Fruit fly (Drosophila melanogaster) whole organism, prepupa: ENCODE measurements around the gene Fbw5.

Source experiments
- CG10631 ChIP-seq: fragments of 200-800 bp; sonication (Bioruptor generic); optimal IDR thresholded peaks from 2 replicates; lab custom pipeline; 2016; ENCODE audit warnings: missing biosample characterization, missing genetic modification characterization
- CG10669 ChIP-seq: fragments of 200-800 bp; sonication (Bioruptor generic); optimal IDR thresholded peaks from 3 replicates; lab custom pipeline; 2018; ENCODE audit warnings: missing biosample characterization, mild to moderate bottlenecking, missing genetic modification characterization, moderate library complexity
- CG11294 ChIP-seq: fragments of 200-800 bp; sonication (Bioruptor generic); IDR thresholded peaks from 2 replicates; pipeline ENCODE4 v1.3.6; 2022; ENCODE audit warnings: missing biosample characterization, missing genetic modification characterization
- CG11902 ChIP-seq: fragments of 200-800 bp; sonication (Bioruptor generic); optimal IDR thresholded peaks from 3 replicates; lab custom pipeline; 2016; ENCODE audit warnings: missing biosample characterization, missing genetic modification characterization
- CG1621 ChIP-seq: fragments of 200-800 bp; sonication (Bioruptor generic); optimal IDR thresholded peaks from 3 replicates; lab custom pipeline; 2018; ENCODE audit warnings: missing biosample characterization, mild to moderate bottlenecking, missing genetic modification characterization
- CG16779 ChIP-seq: fragments of 200-800 bp; sonication (Bioruptor generic); optimal IDR thresholded peaks from 3 replicates; lab custom pipeline; 2017; ENCODE audit warnings: missing biosample characterization, mild to moderate bottlenecking, missing genetic modification characterization
- CG31627 ChIP-seq: fragments of 200-800 bp; sonication (Bioruptor generic); optimal IDR thresholded peaks from 3 replicates; lab custom pipeline; 2016; ENCODE audit warnings: missing biosample characterization, missing genetic modification characterization
- CG32006 ChIP-seq: fragments of 200-800 bp; sonication (Bioruptor generic); optimal IDR thresholded peaks from 3 replicates; lab custom pipeline; 2017; ENCODE audit warnings: missing biosample characterization, mild to moderate bottlenecking, missing genetic modification characterization
- CG34406 ChIP-seq: fragments of 200-800 bp; sonication (Bioruptor generic); optimal IDR thresholded peaks from 3 replicates; lab custom pipeline; 2016; ENCODE audit warnings: missing biosample characterization, missing genetic modification characterization
- CG3919 ChIP-seq: fragments of 200-800 bp; sonication (Bioruptor generic); optimal IDR thresholded peaks from 3 replicates; lab custom pipeline; 2016; ENCODE audit warnings: missing biosample characterization, missing genetic modification characterization
- CG4318 ChIP-seq: fragments of 200-800 bp; sonication (Bioruptor generic); optimal IDR thresholded peaks from 3 replicates; lab custom pipeline; 2017; ENCODE audit warnings: missing biosample characterization, mild to moderate bottlenecking, missing genetic modification characterization
- CG6163 ChIP-seq: fragments of 200-800 bp; sonication (Bioruptor generic); IDR thresholded peaks from 3 replicates; pipeline ENCODE4 v1.3.6; 2022; ENCODE audit warnings: missing biosample characterization, missing genetic modification characterization
- CG8632 ChIP-seq: fragments of 200-800 bp; sonication (Bioruptor generic); optimal IDR thresholded peaks from 3 replicates; lab custom pipeline; 2016; ENCODE audit warnings: missing biosample characterization, missing genetic modification characterization
- Eip75B ChIP-seq: fragments of 200-800 bp; sonication (Bioruptor generic); optimal IDR thresholded peaks from 3 replicates; lab custom pipeline; 2016; ENCODE audit warnings: missing biosample characterization, missing genetic modification characterization
- Eip78C ChIP-seq: fragments of 200-800 bp; sonication (Bioruptor generic); peaks from one replicate; lab custom pipeline; 2016; ENCODE audit warnings: missing biosample characterization, missing genetic modification characterization
- Eip93F ChIP-seq: fragments of 200-800 bp; sonication (Bioruptor generic); optimal IDR thresholded peaks from 2 replicates; lab custom pipeline; 2016; ENCODE audit warnings: missing biosample characterization, mild to moderate bottlenecking, missing genetic modification characterization
- Gug ChIP-seq: fragments of 200-800 bp; sonication (Bioruptor generic); IDR thresholded peaks from 2 replicates; pipeline ENCODE4 v1.3.6; 2022; ENCODE audit warnings: missing biosample characterization, missing genetic modification characterization
- Hr38 ChIP-seq: sonication (Bioruptor generic); optimal IDR thresholded peaks from 2 replicates; lab custom pipeline; 2016; ENCODE audit warnings: missing biosample characterization, missing genetic modification characterization
- Hr39 ChIP-seq: fragments of 200-800 bp; sonication (Bioruptor generic); optimal IDR thresholded peaks from 2 replicates; lab custom pipeline; 2016; ENCODE audit warnings: missing biosample characterization, missing genetic modification characterization
- Lpt ChIP-seq: fragments of 200-800 bp; sonication (Bioruptor generic); optimal IDR thresholded peaks from 3 replicates; lab custom pipeline; 2016; ENCODE audit warnings: missing biosample characterization, missing genetic modification characterization
- Met ChIP-seq: fragments of 200-800 bp; sonication (Bioruptor generic); optimal IDR thresholded peaks from 3 replicates; lab custom pipeline; 2016; ENCODE audit warnings: missing biosample characterization, missing genetic modification characterization
- Sox102F ChIP-seq: fragments of 200-800 bp; sonication (Bioruptor generic); optimal IDR thresholded peaks from 2 replicates; lab custom pipeline; 2016; ENCODE audit warnings: missing biosample characterization, mild to moderate bottlenecking, missing genetic modification characterization
- Sox14 ChIP-seq: fragments of 200-800 bp; sonication (Bioruptor generic); optimal IDR thresholded peaks from 3 replicates; lab custom pipeline; 2016; ENCODE audit warnings: missing biosample characterization, missing genetic modification characterization
- achi ChIP-seq: fragments of 200-800 bp; sonication (Bioruptor generic); optimal IDR thresholded peaks from 3 replicates; lab custom pipeline; 2016; ENCODE audit warnings: missing biosample characterization, missing genetic modification characterization
- eg ChIP-seq: fragments of 200-800 bp; sonication (Bioruptor generic); IDR thresholded peaks from 3 replicates; pipeline ENCODE4 v1.3.6; 2022; ENCODE audit warnings: missing biosample characterization, missing genetic modification characterization
- esn ChIP-seq: fragments of 200-800 bp; sonication (Bioruptor generic); optimal IDR thresholded peaks from 2 replicates; lab custom pipeline; 2016; ENCODE audit warnings: missing biosample characterization, mild to moderate bottlenecking, missing genetic modification characterization, moderate library complexity
- fd85E ChIP-seq: fragments of 200-800 bp; sonication (Bioruptor generic); optimal IDR thresholded peaks from 3 replicates; lab custom pipeline; 2016; ENCODE audit warnings: missing biosample characterization, missing genetic modification characterization
- fkh ChIP-seq: fragments of 200-800 bp; sonication (Bioruptor generic); optimal IDR thresholded peaks from 3 replicates; lab custom pipeline; 2017; ENCODE audit warnings: missing biosample characterization, mild to moderate bottlenecking, missing genetic modification characterization, moderate library complexity
- lz ChIP-seq: fragments of 200-800 bp; sonication (Bioruptor generic); optimal IDR thresholded peaks from 3 replicates; lab custom pipeline; 2016; ENCODE audit warnings: missing biosample characterization, missing genetic modification characterization
- pdm3 ChIP-seq: fragments of 200-800 bp; sonication (Bioruptor generic); optimal IDR thresholded peaks from 3 replicates; lab custom pipeline; 2016; ENCODE audit warnings: missing biosample characterization, missing genetic modification characterization
- salr ChIP-seq, 2 experiments: fragments of 200-800 bp; sonication (Bioruptor generic); optimal IDR thresholded peaks; 3 replicates each; lab custom pipeline; 2016 to 2018; ENCODE audit warnings: missing biosample characterization in 2 of 2, missing genetic modification characterization in 2 of 2, mild to moderate bottlenecking in 1 of 2
- spab ChIP-seq: fragments of 200-800 bp; sonication (Bioruptor generic); optimal IDR thresholded peaks from 2 replicates; lab custom pipeline; 2017; ENCODE audit warnings: missing biosample characterization, mild to moderate bottlenecking, missing genetic modification characterization, missing genetic modification reagents
- ss ChIP-seq, 2 experiments: fragments of 200-800 bp; sonication (Bioruptor generic); optimal IDR thresholded peaks; 2 replicates in 1 of 2; 3 replicates in 1 of 2; lab custom pipeline; 2017 to 2018; ENCODE audit warnings: mild to moderate bottlenecking in 2 of 2, missing biosample characterization in 2 of 2, missing genetic modification characterization in 2 of 2, moderate library complexity in 1 of 2
- svp ChIP-seq: fragments of 200-800 bp; sonication (Bioruptor generic); peaks from one replicate; lab custom pipeline; 2016; ENCODE audit warnings: missing biosample characterization, missing genetic modification characterization
- topi ChIP-seq: fragments of 200-800 bp; sonication (Bioruptor generic); optimal IDR thresholded peaks from 3 replicates; lab custom pipeline; 2016; ENCODE audit warnings: missing biosample characterization, missing genetic modification characterization

Fbw5 gene

DNA sequence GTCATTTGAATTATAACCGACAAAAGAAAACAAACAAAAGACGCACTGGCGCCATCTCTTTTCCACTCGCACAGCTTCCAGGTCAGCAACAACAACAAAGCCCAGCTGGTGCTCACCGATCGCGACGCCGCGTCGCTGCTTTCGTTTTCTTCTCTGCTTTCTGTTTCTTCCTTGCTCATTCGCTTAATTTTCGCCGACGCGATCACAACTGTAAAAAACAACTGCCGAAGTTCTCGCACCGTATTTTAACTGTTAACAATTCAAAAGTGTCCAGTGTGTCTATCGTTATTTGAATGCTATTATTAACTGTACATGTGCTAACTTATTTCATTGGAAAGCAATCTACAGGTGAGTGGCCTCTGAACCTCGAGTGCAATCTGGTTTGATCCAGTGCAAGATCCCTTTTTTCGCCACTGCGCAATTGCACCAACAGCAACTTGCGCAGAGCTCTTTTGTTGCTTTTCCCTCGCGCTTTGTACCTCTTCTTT lies 34.5 kb upstream of the Fbw5 start, which contains the start of gene stai (continued):
- TF ChIP-seq CG8632 (GFP tag; lab: Kevin White, UChicago) (no peak), salr (GFP tag; optimal IDR thresholded peaks at IDR 0.05; lab: Kevin White, UChicago) (peak in 1 of 2 experiments; percentile 15), Hr38 (GFP tag; lab: Kevin White, UChicago) (no peak), Eip78C (GFP tag; lab: Kevin White, UChicago) (peak; percentile 86), Met (GFP tag; lab: Kevin White, UChicago) (peak; percentile 17), Eip93F (no peak), Hr39 (no peak), Eip75B (peak; percentile 42), Lpt (GFP tag; lab: Kevin White, UChicago) (peak; percentile 4), esn (GFP tag; lab: Kevin White, UChicago) (peak; percentile 45), CG31627 (GFP tag; lab: Kevin White, UChicago) (no peak), achi (peak; percentile 15), CG16779 (tag; lab: Kevin White, UChicago) (no peak), fd85E (GFP tag; lab: Kevin White, UChicago) (no peak), Sox102F (peak; percentile 47), CG10669 (GFP tag; lab: Kevin White, UChicago) (no peak), spab (GFP tag; lab: Kevin White, UChicago) (no peak), CG4318 (GFP tag; lab: Kevin White, UChicago) (no peak), CG11902 (no peak), ss (GFP tag; optimal IDR thresholded peaks at IDR 0.05; lab: Kevin White, UChicago) (peak; percentile 59 to 74)

DNA sequence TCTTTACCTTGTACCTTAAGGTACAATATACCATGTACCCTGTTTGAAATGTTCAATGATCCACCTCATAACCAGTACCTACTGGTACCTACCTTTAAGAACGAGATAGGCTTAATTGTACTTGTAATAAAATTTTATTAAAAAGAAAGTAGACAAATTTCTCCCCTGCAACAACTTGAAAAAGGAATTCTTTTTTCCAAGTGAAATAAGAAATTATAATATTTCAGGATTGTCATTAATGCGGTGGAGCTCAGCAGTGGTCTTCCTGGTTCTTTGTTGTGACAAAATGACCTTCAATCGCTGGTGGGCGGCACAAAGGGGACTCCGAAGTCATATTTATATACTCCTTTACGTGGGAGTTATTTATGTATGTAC lies 33.5 kb upstream of the Fbw5 start:
- TF ChIP-seq CG6163 (no peak), Sox14 (GFP tag; lab: Kevin White, UChicago) (peak; percentile 54), Met (GFP tag; lab: Kevin White, UChicago) (peak; percentile 33), Eip78C (GFP tag; lab: Kevin White, UChicago) (peak; percentile 63), CG11294 (GFP tag; lab: Robert Waterston, UW) (no peak), CG34406 (GFP tag; lab: Kevin White, UChicago) (no peak)

DNA sequence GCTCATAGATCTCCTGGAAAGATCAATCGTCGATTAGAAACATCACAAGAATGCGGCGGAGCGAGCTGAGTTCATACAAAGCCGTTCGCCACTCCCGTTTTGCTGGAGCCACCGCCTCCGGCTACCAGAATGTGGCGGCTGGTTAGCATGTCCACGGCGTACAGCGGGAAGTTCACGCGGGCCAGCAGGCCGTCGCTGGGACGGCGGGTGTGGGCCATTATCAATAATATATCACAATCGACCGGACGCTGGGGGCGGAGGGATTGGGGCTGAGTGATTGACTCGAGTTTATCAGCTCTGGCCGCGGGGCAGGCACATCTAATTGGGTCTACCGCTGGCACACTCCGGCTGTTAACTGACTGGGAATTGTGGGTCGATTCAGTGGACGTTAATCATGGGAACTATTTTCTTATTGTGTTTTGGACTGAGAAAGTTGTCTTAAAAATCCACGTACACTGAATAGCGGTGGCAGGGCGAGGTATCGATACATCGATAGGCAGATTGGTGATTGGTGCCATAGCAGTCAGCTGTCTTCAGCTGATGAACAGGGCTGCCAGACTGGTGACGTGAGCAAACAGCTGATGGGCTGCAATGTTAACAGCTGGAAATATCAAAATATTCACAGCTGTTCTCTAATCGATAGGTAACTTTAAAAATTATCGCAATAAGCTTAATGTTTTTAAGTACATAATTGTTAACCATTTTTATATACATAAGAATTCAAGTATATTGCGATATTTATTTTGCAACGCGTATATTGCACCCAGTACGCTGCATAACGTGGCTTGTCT lies 32.9 kb upstream of the Fbw5 start, which contains the start of gene CG9175:
CG9175 (minus strand) TSS at position 488 of the 791 bp plus-strand sequence.
- TF ChIP-seq fkh (peak; percentile 38), pdm3 (GFP tag; lab: Kevin White, UChicago) (no peak), CG1621 (tag; lab: Kevin White, UChicago) (peak; percentile 49), Eip78C (GFP tag; lab: Kevin White, UChicago) (peak; percentile 80), svp (GFP tag; lab: Kevin White, UChicago) (peak; percentile 96), Hr39 (no peak), CG31627 (GFP tag; lab: Kevin White, UChicago) (peak; percentile 21), CG10631 (GFP tag; lab: Kevin White, UChicago) (no peak), Gug (no peak), CG10669 (GFP tag; lab: Kevin White, UChicago) (no peak), CG32006 (GFP tag; lab: Kevin White, UChicago) (no peak), esn (GFP tag; lab: Kevin White, UChicago) (no peak), CG34406 (GFP tag; lab: Kevin White, UChicago) (no peak), CG3919 (GFP tag; lab: Kevin White, UChicago) (no peak), topi (no peak), eg (GFP tag; lab: Robert Waterston, UW) (no peak; the same call in 2 of the 3 replicates), Sox14 (GFP tag; lab: Kevin White, UChicago) (peak; percentile 47), lz (GFP tag; lab: Kevin White, UChicago) (peak; percentile 14)
